Worm (Caenorhabditis elegans) whole organism, late embryonic: Measurements from ENCODE around the gene hpo-38.

Experiments
- C08G9.2 ChIP-seq: sonication (generic microtip); optimal IDR thresholded peaks from 2 replicates; lab custom pipeline; 2016; ENCODE audit warnings: mild to moderate bottlenecking, missing genetic modification characterization, moderate library complexity, missing compliant biosample characterization
- C38D4.7 ChIP-seq: fragments of 200-800 bp; sonication (Bioruptor generic); optimal IDR thresholded peaks from 2 replicates; lab custom pipeline; 2018; ENCODE audit warnings: mild to moderate bottlenecking, missing genetic modification characterization, moderate library complexity, missing compliant biosample characterization
- F13H6.1 ChIP-seq: sonication (generic microtip); optimal IDR thresholded peaks from 2 replicates; lab custom pipeline; 2016; ENCODE audit warnings: missing genetic modification characterization, missing compliant biosample characterization
- K02D7.2 ChIP-seq: sonication (generic microtip); optimal IDR thresholded peaks from 2 replicates; lab custom pipeline; 2017; ENCODE audit warnings: mild to moderate bottlenecking, missing genetic modification characterization, missing compliant biosample characterization
- K09A11.1 ChIP-seq: sonication (generic microtip); optimal IDR thresholded peaks from 2 replicates; lab custom pipeline; 2017; ENCODE audit warnings: antibody characterized with exemption, mild to moderate bottlenecking, missing genetic modification characterization, missing compliant biosample characterization; ENCODE audit not compliant: insufficient read depth
- ahr-1 ChIP-seq: sonication (generic microtip); optimal IDR thresholded peaks from 2 replicates; lab custom pipeline; 2016; ENCODE audit warnings: missing genetic modification characterization, missing compliant biosample characterization
- ama-1 ChIP-seq: fragments of 150-350 bp; optimal IDR thresholded peaks from 2 replicates; lab custom pipeline; 2014
- ceh-14 ChIP-seq: sonication (generic microtip); optimal IDR thresholded peaks from 2 replicates; lab custom pipeline; 2016; ENCODE audit warnings: missing genotype, missing genetic modification characterization, missing compliant biosample characterization
- ceh-19 ChIP-seq: fragments of 200-800 bp; sonication (Bioruptor generic); optimal IDR thresholded peaks from 2 replicates; lab custom pipeline; 2018; ENCODE audit warnings: mild to moderate bottlenecking, missing genetic modification characterization, missing compliant biosample characterization
- ceh-24 ChIP-seq: sonication (generic microtip); optimal IDR thresholded peaks from 2 replicates; lab custom pipeline; 2016; ENCODE audit warnings: mild to moderate bottlenecking, missing genetic modification characterization, missing compliant biosample characterization
- ceh-30 ChIP-seq: fragments of 150-350 bp; optimal IDR thresholded peaks from 2 replicates; lab custom pipeline; 2014; ENCODE audit warnings: missing biosample characterization, missing genetic modification characterization
- ceh-31 ChIP-seq: sonication (generic microtip); optimal IDR thresholded peaks from 2 replicates; lab custom pipeline; 2016; ENCODE audit warnings: missing genetic modification characterization, missing compliant biosample characterization
- ceh-48 ChIP-seq: sonication (generic microtip); optimal IDR thresholded peaks from 2 replicates; lab custom pipeline; 2016; ENCODE audit warnings: missing genetic modification characterization, inconsistent platforms, missing compliant biosample characterization
- ceh-6 ChIP-seq: fragments of 200-800 bp; sonication (Bioruptor generic); optimal IDR thresholded peaks from 2 replicates; lab custom pipeline; 2018; ENCODE audit warnings: mild to moderate bottlenecking, missing genetic modification characterization, missing compliant biosample characterization
- ceh-9 ChIP-seq: sonication (generic microtip); optimal IDR thresholded peaks from 2 replicates; lab custom pipeline; 2016; ENCODE audit warnings: mild to moderate bottlenecking, missing genetic modification characterization, inconsistent platforms, missing compliant biosample characterization
- che-1 ChIP-seq: sonication (generic microtip); optimal IDR thresholded peaks from 2 replicates; lab custom pipeline; 2016; ENCODE audit warnings: mild to moderate bottlenecking, missing genetic modification characterization, missing compliant biosample characterization
- dmd-4 ChIP-seq: sonication (generic microtip); optimal IDR thresholded peaks from 2 replicates; lab custom pipeline; 2016; ENCODE audit warnings: borderline replicate concordance, missing genetic modification characterization, missing compliant biosample characterization
- dve-1 ChIP-seq: sonication (generic microtip); optimal IDR thresholded peaks from 2 replicates; lab custom pipeline; 2017; ENCODE audit warnings: antibody characterized with exemption, mild to moderate bottlenecking, missing genetic modification characterization, missing compliant biosample characterization
- elt-2 ChIP-seq: sonication (generic microtip); optimal IDR thresholded peaks from 2 replicates; lab custom pipeline; 2016; ENCODE audit warnings: missing genetic modification reagents, missing genetic modification characterization, missing compliant biosample characterization
- eyg-1 ChIP-seq: sonication (generic microtip); optimal IDR thresholded peaks from 2 replicates; lab custom pipeline; 2016; ENCODE audit warnings: missing genotype, missing genetic modification characterization, missing compliant biosample characterization
- fkh-10 ChIP-seq: fragments of 150-350 bp; optimal IDR thresholded peaks from 2 replicates; lab custom pipeline; 2014; ENCODE audit warnings: missing biosample characterization, missing genetic modification reagents, missing genetic modification characterization
- gmeb-2 ChIP-seq: sonication (generic microtip); optimal IDR thresholded peaks from 2 replicates; lab custom pipeline; 2016; ENCODE audit warnings: missing genetic modification characterization, inconsistent platforms, missing compliant biosample characterization
- hlh-13 ChIP-seq: fragments of 200-800 bp; sonication (Bioruptor generic); optimal IDR thresholded peaks from 2 replicates; lab custom pipeline; 2018; ENCODE audit warnings: mild to moderate bottlenecking, missing genetic modification characterization, missing compliant biosample characterization
- hlh-15 ChIP-seq: sonication (generic microtip); optimal IDR thresholded peaks from 2 replicates; lab custom pipeline; 2016; ENCODE audit warnings: missing genetic modification characterization, missing compliant biosample characterization
- hlh-30 ChIP-seq: sonication (generic microtip); optimal IDR thresholded peaks from 2 replicates; lab custom pipeline; 2017; ENCODE audit warnings: antibody characterized with exemption, missing genetic modification characterization, missing compliant biosample characterization; ENCODE audit not compliant: insufficient read depth
- hlh-6 ChIP-seq: sonication (generic microtip); optimal IDR thresholded peaks from 2 replicates; lab custom pipeline; 2016; ENCODE audit warnings: missing genotype, missing genetic modification characterization, missing compliant biosample characterization
- hlh-8 ChIP-seq: sonication (generic microtip); optimal IDR thresholded peaks from 2 replicates; lab custom pipeline; 2016; ENCODE audit warnings: missing genotype, missing genetic modification characterization, missing compliant biosample characterization
- lin-11 ChIP-seq: fragments of 200-800 bp; sonication (Bioruptor generic); optimal IDR thresholded peaks from 2 replicates; lab custom pipeline; 2018; ENCODE audit warnings: mild to moderate bottlenecking, missing genetic modification characterization, missing compliant biosample characterization
- nfya-1 ChIP-seq: sonication (generic microtip); optimal IDR thresholded peaks from 2 replicates; lab custom pipeline; 2017; ENCODE audit warnings: missing genetic modification characterization, mild to moderate bottlenecking, missing compliant biosample characterization, antibody characterized with exemption, moderate library complexity
- nhr-11 ChIP-seq: fragments of 150-350 bp; optimal IDR thresholded peaks from 2 replicates; lab custom pipeline; 2014; ENCODE audit warnings: missing biosample characterization, missing genetic modification characterization
- npax-4 ChIP-seq: sonication (generic microtip); optimal IDR thresholded peaks from 2 replicates; lab custom pipeline; 2016; ENCODE audit warnings: missing genetic modification characterization, missing compliant biosample characterization
- odd-2 ChIP-seq: sonication (generic microtip); optimal IDR thresholded peaks from 2 replicates; lab custom pipeline; 2017; ENCODE audit warnings: antibody characterized with exemption, mild to moderate bottlenecking, missing genetic modification characterization, missing compliant biosample characterization
- pat-9 ChIP-seq: fragments of 200-800 bp; sonication (Bioruptor generic); optimal IDR thresholded peaks from 2 replicates; lab custom pipeline; 2018; ENCODE audit warnings: mild to moderate bottlenecking, missing genetic modification characterization, moderate library complexity, missing compliant biosample characterization
- pax-1 ChIP-seq: fragments of 150-350 bp; optimal IDR thresholded peaks from 2 replicates; lab custom pipeline; 2014; ENCODE audit warnings: missing biosample characterization, missing genetic modification characterization
- pha-2 ChIP-seq: sonication (generic microtip); optimal IDR thresholded peaks from 2 replicates; lab custom pipeline; 2017; ENCODE audit warnings: mild to moderate bottlenecking, missing genetic modification characterization, missing compliant biosample characterization
- pha-4 ChIP-seq: fragments of 150-350 bp; optimal IDR thresholded peaks from 2 replicates; lab custom pipeline; 2018; ENCODE audit warnings: missing biosample characterization, missing genetic modification reagents, missing genetic modification characterization
- pqm-1 ChIP-seq: sonication (generic microtip); optimal IDR thresholded peaks from 2 replicates; lab custom pipeline; 2016; ENCODE audit warnings: missing genetic modification characterization, missing compliant biosample characterization
- ref-2 ChIP-seq: sonication (generic microtip); optimal IDR thresholded peaks from 2 replicates; lab custom pipeline; 2016; ENCODE audit warnings: missing genetic modification characterization, missing compliant biosample characterization
- rnt-1 ChIP-seq: sonication (generic microtip); optimal IDR thresholded peaks from 2 replicates; lab custom pipeline; 2016; ENCODE audit warnings: missing genetic modification characterization, missing compliant biosample characterization
- sdc-2 ChIP-seq: sonication (generic microtip); optimal IDR thresholded peaks from 2 replicates; lab custom pipeline; 2016; ENCODE audit warnings: missing genotype, missing genetic modification characterization, missing compliant biosample characterization
- sox-2 ChIP-seq: fragments of 200-800 bp; sonication (Bioruptor generic); IDR thresholded peaks from 2 replicates; pipeline ENCODE4 v1.3.6; 2022; ENCODE audit warnings: missing genetic modification reagents, missing genetic modification characterization, missing compliant biosample characterization
- tbx-2 ChIP-seq: sonication (generic microtip); optimal IDR thresholded peaks from 2 replicates; lab custom pipeline; 2016; ENCODE audit warnings: missing genetic modification characterization, missing compliant biosample characterization
- tbx-7 ChIP-seq: sonication (generic microtip); optimal IDR thresholded peaks from 2 replicates; lab custom pipeline; 2016; ENCODE audit warnings: missing genotype, missing genetic modification characterization, missing compliant biosample characterization
- unc-3 ChIP-seq, 2 experiments: fragments of 200-800 bp in 1 of 2; sonication (Bioruptor generic) in 1 of 2; sonication (generic microtip) in 1 of 2; conservative IDR thresholded peaks in 1 of 2; optimal IDR thresholded peaks in 1 of 2; 2 replicates each; pipeline versions ENCODE4 v1.3.6 to Lab custom; 2016 to 2022; ENCODE audit warnings: missing compliant biosample characterization in 2 of 2, missing genetic modification characterization in 2 of 2, missing genetic modification reagents in 1 of 2
- unc-42 ChIP-seq: sonication (generic microtip); optimal IDR thresholded peaks from 2 replicates; lab custom pipeline; 2016; ENCODE audit warnings: missing genotype, missing genetic modification characterization, missing compliant biosample characterization
- unc-55 ChIP-seq: sonication (generic microtip); optimal IDR thresholded peaks from 2 replicates; lab custom pipeline; 2017; ENCODE audit warnings: missing biosample characterization, missing genetic modification reagents, missing genetic modification characterization
- ztf-16 ChIP-seq: sonication (generic microtip); optimal IDR thresholded peaks from 2 replicates; lab custom pipeline; 2017; ENCODE audit warnings: missing genetic modification characterization, missing compliant biosample characterization

Gene hpo-38

DNA sequence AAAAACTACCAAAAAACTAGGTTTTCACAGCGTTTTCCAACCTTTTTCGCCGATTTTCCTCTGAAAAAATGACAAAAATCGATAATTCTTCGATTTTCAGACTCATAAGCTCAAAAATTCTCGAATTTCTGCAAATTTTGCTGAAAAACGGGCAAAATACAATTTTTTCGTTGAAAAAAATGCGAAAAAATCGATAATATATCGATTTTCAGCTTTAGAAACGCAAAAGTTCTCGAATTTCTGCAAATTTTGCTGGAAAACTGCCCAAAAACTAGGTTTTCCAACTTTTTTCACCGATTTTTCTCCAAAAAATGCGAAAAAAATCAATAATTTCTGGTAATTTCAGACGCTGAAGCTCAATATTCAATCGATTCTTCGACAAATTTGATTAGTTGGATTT lies 21.2 kb downstream of the hpo-38 start:
- TF ChIP-seq pha-4: no peak
- TF ChIP-seq hlh-6 (tag; lab: Kevin White, UChicago): no peak
- TF ChIP-seq ceh-31: no peak
- no peak for TF ChIP-seq ahr-1
- no peak for TF ChIP-seq ceh-19 (GFP tag; lab: Kevin White, UChicago)
- TF ChIP-seq lin-11: no peak
- TF ChIP-seq pqm-1 (tag; lab: Kevin White, UChicago): no peak
- no peak for TF ChIP-seq eyg-1 (tag; lab: Kevin White, UChicago)
- TF ChIP-seq C38D4.7 (GFP tag; lab: Kevin White, UChicago): no peak
- no peak for TF ChIP-seq ztf-16 (tag; lab: Kevin White, UChicago)
- TF ChIP-seq pat-9 (tag; lab: Kevin White, UChicago): no peak
- no peak for TF ChIP-seq ceh-6
- no peak for TF ChIP-seq dmd-4 (tag; lab: Kevin White, UChicago)
- no peak for TF ChIP-seq K09A11.1
- TF ChIP-seq nhr-11: no peak
- TF ChIP-seq hlh-8 (tag; lab: Kevin White, UChicago): no peak
- TF ChIP-seq fkh-10: no peak
- TF ChIP-seq hlh-15 (tag; lab: Kevin White, UChicago): no peak
- TF ChIP-seq rnt-1 (tag; lab: Kevin White, UChicago): no peak
- no peak for TF ChIP-seq ama-1

DNA sequence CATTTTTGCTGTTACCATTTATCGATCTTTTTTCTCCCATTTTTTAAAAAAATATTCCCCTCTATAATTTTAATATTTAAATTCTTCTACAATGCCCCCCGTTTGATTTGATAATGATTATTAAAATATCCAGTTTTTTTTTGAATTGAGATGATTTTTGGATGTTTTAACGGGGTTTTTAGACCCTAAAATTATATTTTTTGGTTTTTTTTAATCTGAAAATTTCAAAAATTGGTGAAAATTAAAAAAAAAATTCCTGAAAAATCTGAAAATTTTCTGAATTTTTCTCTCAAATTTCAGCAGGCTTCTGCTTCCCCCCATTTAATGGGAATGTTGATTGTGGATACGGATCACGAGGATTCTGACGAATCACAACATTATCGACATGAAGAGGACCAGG lies 24.0 kb downstream of the hpo-38 start, which contains the start of gene Y50D7A.3:
TSS of gene Y50D7A.3 (plus strand) at position 301 of the 400 bp plus-strand sequence.
- TF ChIP-seq ref-2 (tag; lab: Kevin White, UChicago): no peak
- TF ChIP-seq F13H6.1: no peak
- no peak for TF ChIP-seq dve-1 (tag; lab: Kevin White, UChicago)
- TF ChIP-seq, all 69 proteins: peak for 0

DNA sequence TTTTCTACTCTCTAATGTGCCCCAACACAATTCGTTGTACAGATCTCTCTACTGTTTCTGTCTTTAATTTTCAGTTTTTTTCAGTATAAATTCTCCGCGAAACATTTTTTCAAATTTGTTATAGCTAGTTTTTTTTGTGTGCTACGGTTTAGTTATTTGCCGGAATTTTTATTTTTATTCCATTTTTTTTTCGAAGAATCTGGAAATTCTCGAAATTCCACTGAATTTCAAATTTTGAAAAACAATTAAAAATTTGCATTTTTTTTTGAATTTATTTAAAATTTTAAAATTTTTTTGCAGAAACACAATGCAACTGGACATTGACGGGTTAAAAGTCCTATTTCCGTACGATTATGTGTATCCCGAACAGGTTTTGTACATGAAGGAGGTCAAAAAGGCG lies 34.6 kb downstream of the hpo-38 start, which contains the start of gene xpd-1:
TSS of gene xpd-1 (plus strand) at position 301 of the 400 bp plus-strand sequence.
- TF ChIP-seq tbx-7 (tag; lab: Kevin White, UChicago) (no peak), ztf-16 (tag; lab: Kevin White, UChicago) (no peak), nfya-1 (tag; lab: Kevin White, UChicago) (no peak), hlh-30 (tag; lab: Kevin White, UChicago) (no peak), pax-1 (tag; lab: Kevin White, UChicago) (no peak), pha-4 (no peak), sox-2 (GFP tag; lab: Robert Waterston, UW) (no peak), dve-1 (tag; lab: Kevin White, UChicago) (no peak), pqm-1 (tag; lab: Kevin White, UChicago) (no peak), hlh-8 (tag; lab: Kevin White, UChicago) (no peak), rnt-1 (tag; lab: Kevin White, UChicago) (no peak), sdc-2 (tag; lab: Kevin White, UChicago) (no peak), C38D4.7 (GFP tag; lab: Kevin White, UChicago) (no peak), unc-42 (tag; lab: Kevin White, UChicago) (no peak), gmeb-2 (tag; lab: Kevin White, UChicago) (no peak), ceh-9 (tag; lab: Kevin White, UChicago) (no peak), ahr-1 (no peak), ceh-24 (tag; lab: Kevin White, UChicago) (no peak), K02D7.2 (tag; lab: Kevin White, UChicago) (no peak), ceh-14 (tag; lab: Kevin White, UChicago) (no peak)

- no peak for TF ChIP-seq ceh-6
- TF ChIP-seq unc-3 (GFP tag; conservative IDR thresholded peaks at IDR 0.05; lab: Robert Waterston, UW): no peak
- no peak for TF ChIP-seq unc-3 (tag; optimal IDR thresholded peaks at IDR 0.05; lab: Kevin White, UChicago)
- no peak for TF ChIP-seq K09A11.1
- no peak for TF ChIP-seq elt-2 (tag; lab: Kevin White, UChicago)
- TF ChIP-seq ceh-30 (tag; lab: Kevin White, UChicago): no peak
- TF ChIP-seq F13H6.1: no peak
- no peak for TF ChIP-seq hlh-13 (GFP tag; lab: Kevin White, UChicago)
- TF ChIP-seq odd-2: no peak
- no peak for TF ChIP-seq ceh-19 (GFP tag; lab: Kevin White, UChicago)
- no peak for TF ChIP-seq ceh-48 (tag; lab: Kevin White, UChicago)
- TF ChIP-seq C08G9.2: no peak
- no peak for TF ChIP-seq tbx-2 (tag; lab: Kevin White, UChicago)
- no peak for TF ChIP-seq pha-4
- TF ChIP-seq unc-55: no peak
- TF ChIP-seq npax-4 (tag; lab: Kevin White, UChicago): no peak
- TF ChIP-seq che-1 (tag; lab: Kevin White, UChicago): no peak
- TF ChIP-seq fkh-10: no peak
- no peak for TF ChIP-seq pha-2 (tag; lab: Kevin White, UChicago)
- no peak for TF ChIP-seq sox-2 (GFP tag; lab: Robert Waterston, UW)
Measured at ce11 chrIII:282506-282905, 52.3 kb downstream of the hpo-38 start.
